Fruit fly (Drosophila melanogaster) whole organism, embryonic: ENCODE measurements around the gene Prim2.
A peak's percentile ranks its signal among the peaks of the same experiment; 100 is the strongest.

Experiments
- Adf1 ChIP-seq: fragments of 200-800 bp; sonication (Bioruptor generic); IDR thresholded peaks from 2 replicates; pipeline ENCODE4 v1.3.6; 2022; ENCODE audit warnings: missing biosample characterization, missing genetic modification characterization
- Atf-2 ChIP-seq: fragments of 200-800 bp; sonication (Bioruptor generic); optimal IDR thresholded peaks from 2 replicates; lab custom pipeline; 2016; ENCODE audit warnings: missing biosample characterization, missing genetic modification characterization
- BtbVII ChIP-seq: fragments of 200-800 bp; sonication (Bioruptor generic); optimal IDR thresholded peaks from 3 replicates; lab custom pipeline; 2017; ENCODE audit warnings: missing biosample characterization, mild to moderate bottlenecking, missing genetic modification characterization
- CG10209 ChIP-seq: fragments of 200-800 bp; sonication (Bioruptor generic); optimal IDR thresholded peaks from 3 replicates; lab custom pipeline; 2017; ENCODE audit warnings: missing biosample characterization, mild to moderate bottlenecking, missing genetic modification characterization, missing genetic modification reagents
- CG10267 ChIP-seq: fragments of 200-800 bp; sonication (Bioruptor generic); optimal IDR thresholded peaks from 2 replicates; lab custom pipeline; 2018; ENCODE audit warnings: missing biosample characterization, mild to moderate bottlenecking, missing genetic modification characterization, moderate library complexity
- CG11093 ChIP-seq: fragments of 200-800 bp; sonication (Bioruptor generic); IDR thresholded peaks from 3 replicates; pipeline ENCODE4 v1.3.6; 2022; ENCODE audit warnings: missing biosample characterization, missing genetic modification characterization
- CG11696 ChIP-seq: fragments of 200-800 bp; sonication (Bioruptor generic); IDR thresholded peaks from 2 replicates; pipeline ENCODE4 v1.3.6; 2022; ENCODE audit warnings: missing biosample characterization, missing genetic modification characterization
- CG1233 ChIP-seq: fragments of 200-800 bp; sonication (Bioruptor generic); optimal IDR thresholded peaks from 4 replicates; lab custom pipeline; 2018; ENCODE audit warnings: missing biosample characterization, mild to moderate bottlenecking, missing genetic modification characterization
- CG12391 ChIP-seq: fragments of 200-800 bp; sonication (Bioruptor generic); optimal IDR thresholded peaks from 3 replicates; lab custom pipeline; 2018; ENCODE audit warnings: missing biosample characterization, mild to moderate bottlenecking, missing genetic modification characterization, moderate library complexity
- CG14965 ChIP-seq: fragments of 200-800 bp; sonication (Bioruptor generic); optimal IDR thresholded peaks from 2 replicates; lab custom pipeline; 2016; ENCODE audit warnings: missing biosample characterization, missing genetic modification characterization, borderline replicate concordance
- CG15073 ChIP-seq: fragments of 200-800 bp; sonication (Bioruptor generic); optimal IDR thresholded peaks from 2 replicates; lab custom pipeline; 2016; ENCODE audit warnings: missing biosample characterization, missing genetic modification characterization
- CG16815 ChIP-seq: fragments of 200-800 bp; sonication (Bioruptor generic); optimal IDR thresholded peaks from 3 replicates; lab custom pipeline; 2017; ENCODE audit warnings: missing biosample characterization, mild to moderate bottlenecking, missing genetic modification characterization
- CG18476 ChIP-seq: fragments of 200-800 bp; sonication (Bioruptor generic); optimal IDR thresholded peaks from 2 replicates; lab custom pipeline; 2016; ENCODE audit warnings: missing biosample characterization, mild to moderate bottlenecking, missing genetic modification characterization
- CG18599 ChIP-seq: fragments of 200-800 bp; sonication (Bioruptor generic); optimal IDR thresholded peaks from 3 replicates; lab custom pipeline; 2017; ENCODE audit warnings: missing biosample characterization, missing genetic modification characterization, mild to moderate bottlenecking, moderate library complexity, missing genetic modification reagents
- CG18619 ChIP-seq: fragments of 200-800 bp; sonication (Bioruptor generic); optimal IDR thresholded peaks from 3 replicates; lab custom pipeline; 2017; ENCODE audit warnings: missing biosample characterization, mild to moderate bottlenecking, missing genetic modification characterization
- CG18764 ChIP-seq: fragments of 200-800 bp; sonication (Bioruptor generic); optimal IDR thresholded peaks from 3 replicates; lab custom pipeline; 2016; ENCODE audit warnings: missing biosample characterization, missing genetic modification characterization
- CG33213 ChIP-seq: fragments of 200-800 bp; sonication (Bioruptor generic); optimal IDR thresholded peaks from 3 replicates; lab custom pipeline; 2016; ENCODE audit warnings: missing biosample characterization, missing genetic modification characterization
- CG3726 ChIP-seq: fragments of 200-800 bp; sonication (Bioruptor generic); IDR thresholded peaks from 3 replicates; pipeline ENCODE4, ENCODE4 v1.3.6; 2022; ENCODE audit warnings: missing biosample characterization, missing genetic modification characterization
- CG3847 ChIP-seq: fragments of 200-800 bp; sonication (Bioruptor generic); IDR thresholded peaks from 2 replicates; pipeline ENCODE4 v1.3.6; 2022; ENCODE audit warnings: missing biosample characterization, missing genetic modification characterization
- CG3995 ChIP-seq: fragments of 200-800 bp; sonication (Bioruptor generic); optimal IDR thresholded peaks from 3 replicates; lab custom pipeline; 2016; ENCODE audit warnings: missing biosample characterization, missing genetic modification characterization
- CG42726 ChIP-seq: fragments of 200-800 bp; sonication (Bioruptor generic); IDR thresholded peaks from 2 replicates; pipeline ENCODE4 v1.3.6; 2022; ENCODE audit warnings: missing biosample characterization, missing genetic modification characterization; ENCODE audit not compliant: partially characterized antibody
- CG43689 ChIP-seq: fragments of 200-800 bp; sonication (Bioruptor generic); IDR thresholded peaks from 2 replicates; pipeline ENCODE4 v1.3.6; 2022; ENCODE audit warnings: missing biosample characterization, missing genetic modification characterization
- CG7987 ChIP-seq: fragments of 200-800 bp; sonication (Bioruptor generic); optimal IDR thresholded peaks from 2 replicates; lab custom pipeline; 2018; ENCODE audit warnings: missing biosample characterization, mild to moderate bottlenecking, missing genetic modification characterization, moderate library complexity
- CG8290 ChIP-seq, 3 experiments: fragments of 200-800 bp; sonication (Bioruptor generic); optimal IDR thresholded peaks; 2 replicates each; lab custom pipeline; 2016 to 2019; ENCODE audit warnings: missing biosample characterization in 3 of 3, missing genetic modification characterization in 3 of 3, mild to moderate bottlenecking in 2 of 3, moderate library complexity in 1 of 3
- CG9876 ChIP-seq: fragments of 200-800 bp; sonication (Bioruptor generic); optimal IDR thresholded peaks from 2 replicates; lab custom pipeline; 2016; ENCODE audit warnings: missing biosample characterization, missing genetic modification characterization
- Chrac-16 ChIP-seq: fragments of 200-800 bp; sonication (Bioruptor generic); optimal IDR thresholded peaks from 3 replicates; lab custom pipeline; 2016; ENCODE audit warnings: missing biosample characterization, missing genetic modification characterization
- Dll ChIP-seq: fragments of 200-800 bp; sonication (Bioruptor generic); IDR thresholded peaks from 4 replicates; pipeline ENCODE4 v1.3.6; 2022; ENCODE audit warnings: missing biosample characterization, missing genetic modification characterization; ENCODE audit not compliant: partially characterized antibody
- Drgx ChIP-seq: fragments of 200-800 bp; sonication (Bioruptor generic); IDR thresholded peaks from 2 replicates; pipeline ENCODE4 v1.3.6; 2022; ENCODE audit warnings: missing biosample characterization, missing genetic modification characterization
- Hmr ChIP-seq: fragments of 200-800 bp; sonication (Bioruptor generic); optimal IDR thresholded peaks from 3 replicates; lab custom pipeline; 2017; ENCODE audit warnings: mild to moderate bottlenecking, missing biosample characterization, missing genetic modification reagents, missing genetic modification characterization
- Hr3 ChIP-seq: fragments of 200-800 bp; sonication (Bioruptor generic); optimal IDR thresholded peaks from 3 replicates; lab custom pipeline; 2016; ENCODE audit warnings: missing biosample characterization, missing genetic modification characterization
- Lim3 ChIP-seq: fragments of 200-800 bp; sonication (Bioruptor generic); IDR thresholded peaks from 2 replicates; pipeline ENCODE4 v1.3.6; 2022; ENCODE audit warnings: missing biosample characterization, missing genetic modification characterization
- Vsx1 ChIP-seq: fragments of 200-800 bp; sonication (Bioruptor generic); optimal IDR thresholded peaks from 2 replicates; lab custom pipeline; 2017; ENCODE audit warnings: missing biosample characterization, mild to moderate bottlenecking, missing genetic modification characterization, missing genetic modification reagents
- ac ChIP-seq: fragments of 200-800 bp; sonication (Bioruptor generic); optimal IDR thresholded peaks from 3 replicates; lab custom pipeline; 2017; ENCODE audit warnings: missing biosample characterization, mild to moderate bottlenecking, missing genetic modification characterization
- cad ChIP-seq: fragments of >200 bp; optimal IDR thresholded peaks from 2 replicates; lab custom pipeline; 2017; ENCODE audit warnings: missing biosample characterization, missing genetic modification characterization
- esg ChIP-seq: fragments of 200-800 bp; sonication (Bioruptor generic); conservative IDR thresholded peaks from 2 replicates; pipeline ENCODE4 v1.3.6; 2022; ENCODE audit warnings: missing biosample characterization, missing genetic modification characterization
- fd96Cb ChIP-seq: fragments of 200-800 bp; sonication (Bioruptor generic); optimal IDR thresholded peaks from 2 replicates; lab custom pipeline; 2018; ENCODE audit warnings: missing biosample characterization, mild to moderate bottlenecking, missing genetic modification characterization, moderate library complexity
- jigr1 ChIP-seq: fragments of 200-800 bp; sonication (Bioruptor generic); IDR thresholded peaks from 3 replicates; pipeline ENCODE4 v1.3.6; 2022; ENCODE audit warnings: missing biosample characterization, missing genetic modification characterization
- kay ChIP-seq: fragments of 200-800 bp; sonication (Bioruptor generic); optimal IDR thresholded peaks from 2 replicates; lab custom pipeline; 2016; ENCODE audit warnings: missing biosample characterization, missing genetic modification characterization
- lab ChIP-seq: fragments of 200-800 bp; sonication (Bioruptor generic); optimal IDR thresholded peaks from 3 replicates; lab custom pipeline; 2017; ENCODE audit warnings: missing biosample characterization, missing genetic modification characterization, mild to moderate bottlenecking, moderate library complexity, missing genetic modification reagents
- mam ChIP-seq: fragments of 200-800 bp; sonication (Bioruptor generic); optimal IDR thresholded peaks from 3 replicates; lab custom pipeline; 2016; ENCODE audit warnings: missing biosample characterization, missing genetic modification characterization
- mirr ChIP-seq: fragments of 200-800 bp; sonication (Bioruptor generic); optimal IDR thresholded peaks from 3 replicates; lab custom pipeline; 2018; ENCODE audit warnings: missing biosample characterization, mild to moderate bottlenecking, missing genetic modification characterization
- pzg ChIP-seq: fragments of 200-800 bp; sonication (Bioruptor generic); optimal IDR thresholded peaks from 3 replicates; lab custom pipeline; 2018; ENCODE audit warnings: missing biosample characterization, mild to moderate bottlenecking, missing genetic modification characterization, moderate library complexity
- sens ChIP-seq: fragments of 200-800 bp; sonication (Bioruptor generic); peaks from one replicate; lab custom pipeline; 2016; ENCODE audit warnings: missing biosample characterization, missing genetic modification characterization
- seq ChIP-seq: fragments of 200-800 bp; sonication (Bioruptor generic); IDR thresholded peaks from 2 replicates; pipeline ENCODE4 v1.3.6; 2022; ENCODE audit warnings: missing biosample characterization, missing genetic modification characterization
- unpg ChIP-seq: fragments of 200-800 bp; sonication (Bioruptor generic); optimal IDR thresholded peaks from 3 replicates; lab custom pipeline; 2018; ENCODE audit warnings: missing biosample characterization, mild to moderate bottlenecking, missing genetic modification characterization, moderate library complexity
- vnd ChIP-seq: fragments of 200-800 bp; sonication (Bioruptor generic); IDR thresholded peaks from 3 replicates; pipeline ENCODE4 v1.3.6; 2022; ENCODE audit warnings: missing biosample characterization, missing genetic modification characterization; ENCODE audit not compliant: partially characterized antibody

Prim2 gene

dm6 chr3L:20385408-20385807 is 24.0 kb upstream of the Prim2 start (continued):
- TF ChIP-seq cad (no peak), CG8290 (GFP tag; optimal IDR thresholded peaks at IDR 0.05; lab: Kevin White, UChicago) (no peak), CG8290 (tag; optimal IDR thresholded peaks at IDR 0.05; lab: Kevin White, UChicago) (peak in 1 of 2 experiments; percentile 15), fd96Cb (tag; lab: Kevin White, UChicago) (no peak), vnd (GFP tag; lab: Robert Waterston, UW) (no peak), mirr (GFP tag; lab: Kevin White, UChicago) (peak; percentile 77), ac (GFP tag; lab: Kevin White, UChicago) (no peak), CG43689 (GFP tag; lab: Robert Waterston, UW) (no peak), Drgx (peak; percentile 23; the same call in 1 of the 2 replicates), CG11093 (GFP tag; lab: Robert Waterston, UW) (no peak), CG3995 (GFP tag; lab: Kevin White, UChicago) (peak; percentile 8), CG18599 (GFP tag; lab: Kevin White, UChicago) (peak; percentile 36), mam (GFP tag; lab: Kevin White, UChicago) (no peak)
- TF ChIP-seq, all 482 proteins: peak for 19

dm6 chr3L:20385006-20385405 is 23.6 kb upstream of the Prim2 start:
- peak; percentile 61 for TF ChIP-seq sens (GFP tag; lab: Kevin White, UChicago)
- TF ChIP-seq CG9876, result no peak

- no peak for TF ChIP-seq Lim3 (GFP tag; lab: Robert Waterston, UW)
- TF ChIP-seq CG14965 (GFP tag; lab: Kevin White, UChicago), result no peak
- TF ChIP-seq CG12391 (tag; lab: Kevin White, UChicago), result peak; percentile 80
- peak; percentile 65 for TF ChIP-seq unpg (GFP tag; lab: Kevin White, UChicago)
- peak; percentile 98 for TF ChIP-seq CG10267 (tag; lab: Kevin White, UChicago)
- no peak for TF ChIP-seq Adf1 (GFP tag; lab: Robert Waterston, UW)
- peak; percentile 80 for TF ChIP-seq lab (GFP tag; lab: Kevin White, UChicago)
- peak; percentile 35 for TF ChIP-seq kay (GFP tag; lab: Kevin White, UChicago)
- peak; percentile 33 for TF ChIP-seq pzg (GFP tag; lab: Kevin White, UChicago)
- TF ChIP-seq CG33213 (GFP tag; lab: Kevin White, UChicago), result peak; percentile 29
- TF ChIP-seq CG10209, result peak; percentile 45
- TF ChIP-seq CG3847, result peak; percentile 56
- TF ChIP-seq Chrac-16 (GFP tag; lab: Kevin White, UChicago), result peak; percentile 64
- peak; percentile 38; the same call in 1 of the 2 replicates for TF ChIP-seq esg
- no peak for TF ChIP-seq CG11696 (GFP tag; lab: Robert Waterston, UW)
- no peak for TF ChIP-seq seq (GFP tag; lab: Robert Waterston, UW)
- peak; percentile 56 for TF ChIP-seq CG18476 (GFP tag; lab: Kevin White, UChicago)
- TF ChIP-seq CG16815 (GFP tag; lab: Kevin White, UChicago), result peak; percentile 26
- TF ChIP-seq jigr1, result peak; percentile 44; the same call in 1 of the 3 replicates
- peak; percentile 42 for TF ChIP-seq CG18619 (GFP tag; lab: Kevin White, UChicago)
- peak; percentile 39 for TF ChIP-seq CG18764 (GFP tag; lab: Kevin White, UChicago)
- TF ChIP-seq CG3726 (GFP tag; lab: Robert Waterston, UW), result no peak
- TF ChIP-seq CG1233 (GFP tag; lab: Kevin White, UChicago), result peak; percentile 17
- TF ChIP-seq Hmr (GFP tag; lab: Kevin White, UChicago), result peak; percentile 78
- TF ChIP-seq Dll (GFP tag; lab: Robert Waterston, UW), result peak; percentile 49; the same call in 1 of the 4 replicates
- no peak for TF ChIP-seq Atf-2
- TF ChIP-seq CG42726 (GFP tag; lab: Robert Waterston, UW), result 0 out of 2 replicates have a peak, but pooled peaks have one; percentile 15
- TF ChIP-seq CG7987 (GFP tag; lab: Kevin White, UChicago), result no peak
- peak; percentile 67 for TF ChIP-seq Vsx1 (GFP tag; lab: Kevin White, UChicago)
- peak; percentile 24 for TF ChIP-seq CG15073 (GFP tag; lab: Kevin White, UChicago)
- peak; percentile 52 for TF ChIP-seq BtbVII (GFP tag; lab: Kevin White, UChicago)
- peak; percentile 64 for TF ChIP-seq Hr3 (GFP tag; lab: Kevin White, UChicago)
Observed at dm6 chr3L:20384086-20384810, 22.9 kb upstream of the Prim2 start, which contains the start of the genes CG5498 and fbl. TSS of gene CG5498 (minus strand) at chr3L:20384109. TSS of gene fbl (plus strand) at chr3L:20384429.
